Fruit fly (Drosophila melanogaster) whole organism, pupa: ENCODE measurements around the gene Cad74A.

Experiments
- CG10348 ChIP-seq: fragments of 200-800 bp; sonication (Bioruptor generic); IDR thresholded peaks from 2 replicates; pipeline ENCODE4 v1.3.6; 2022; ENCODE audit warnings: missing biosample characterization, missing genetic modification characterization
- CG12605 ChIP-seq: fragments of 200-800 bp; sonication (Bioruptor generic); IDR thresholded peaks from 2 replicates; pipeline ENCODE4 v1.3.6; 2022; ENCODE audit warnings: missing biosample characterization, missing genetic modification characterization
- CG13204 ChIP-seq: fragments of 200-800 bp; sonication (Bioruptor generic); optimal IDR thresholded peaks from 2 replicates; lab custom pipeline; 2018; ENCODE audit warnings: missing biosample characterization, mild to moderate bottlenecking, missing genetic modification characterization, moderate library complexity
- CG14655 ChIP-seq: fragments of 200-800 bp; sonication (Bioruptor generic); optimal IDR thresholded peaks from 3 replicates; lab custom pipeline; 2017; ENCODE audit warnings: mild to moderate bottlenecking, missing biosample characterization, missing genetic modification reagents, missing genetic modification characterization
- CG17806 ChIP-seq: fragments of 200-800 bp; sonication (Bioruptor generic); optimal IDR thresholded peaks from 2 replicates; lab custom pipeline; 2018; ENCODE audit warnings: missing biosample characterization, mild to moderate bottlenecking, missing genetic modification characterization, moderate library complexity
- CG32121 ChIP-seq: fragments of 200-800 bp; sonication (Bioruptor generic); IDR thresholded peaks from 2 replicates; pipeline ENCODE4 v1.3.6; 2022; ENCODE audit warnings: missing biosample characterization, missing genetic modification characterization
- CG8159 ChIP-seq: fragments of 200-800 bp; sonication (Bioruptor generic); optimal IDR thresholded peaks from 3 replicates; lab custom pipeline; 2018; ENCODE audit warnings: missing biosample characterization, mild to moderate bottlenecking, missing genetic modification characterization, moderate library complexity
- D1 ChIP-seq: fragments of 200-800 bp; sonication (Bioruptor generic); optimal IDR thresholded peaks from 2 replicates; lab custom pipeline; 2018; ENCODE audit warnings: missing biosample characterization, mild to moderate bottlenecking, missing genetic modification characterization, moderate library complexity
- EcR ChIP-seq: fragments of 200-800 bp; sonication (Bioruptor generic); optimal IDR thresholded peaks from 3 replicates; lab custom pipeline; 2019; ENCODE audit warnings: missing biosample characterization, missing genetic modification characterization, mild to moderate bottlenecking, moderate library complexity, missing genetic modification reagents
- Ets98B ChIP-seq: fragments of 200-800 bp; sonication (Bioruptor generic); IDR thresholded peaks from 2 replicates; pipeline ENCODE4 v1.3.6; 2022; ENCODE audit warnings: missing biosample characterization, missing genetic modification characterization
- Pif1A ChIP-seq: fragments of 200-800 bp; sonication (Bioruptor generic); optimal IDR thresholded peaks from 3 replicates; lab custom pipeline; 2016; ENCODE audit warnings: missing biosample characterization, missing genetic modification characterization
- Pif1B ChIP-seq: fragments of 200-800 bp; sonication (Bioruptor generic); optimal IDR thresholded peaks from 3 replicates; lab custom pipeline; 2016; ENCODE audit warnings: missing biosample characterization, missing genetic modification characterization
- fd96Ca ChIP-seq: fragments of 200-800 bp; sonication (Bioruptor generic); IDR thresholded peaks from 3 replicates; pipeline ENCODE4 v1.3.6; 2022; ENCODE audit warnings: missing biosample characterization, missing genetic modification characterization
- rn ChIP-seq: fragments of 200-800 bp; sonication (Bioruptor generic); IDR thresholded peaks from 2 replicates; pipeline ENCODE4 v1.3.6; 2022; ENCODE audit warnings: missing biosample characterization, missing genetic modification characterization

dm6 chr3L:17329069-17329468, 50.3 kb downstream of the Cad74A start, which contains the start of gene Or74a:
- TF ChIP-seq Pif1A (no peak), rn (GFP tag; lab: Robert Waterston, UW) (no peak), CG14655 (GFP tag; lab: Kevin White, UChicago) (no peak), fd96Ca (no peak), CG13204 (no peak), EcR (GFP tag; lab: Kevin White, UChicago) (no peak), CG32121 (GFP tag; lab: Robert Waterston, UW) (no peak), D1 (tag; lab: Kevin White, UChicago) (no peak), Pif1B (GFP tag; lab: Kevin White, UChicago) (no peak), CG8159 (tag; lab: Kevin White, UChicago) (no peak), Ets98B (GFP tag; lab: Robert Waterston, UW) (no peak), CG12605 (GFP tag; lab: Robert Waterston, UW) (no peak), CG17806 (tag; lab: Kevin White, UChicago) (no peak), CG10348 (GFP tag; lab: Robert Waterston, UW) (no peak)
